Worm (Caenorhabditis elegans) whole organism, late embryonic: ENCODE data around the gene allo-1.

Experiments
- elt-2 ChIP-seq: sonication (generic microtip); optimal IDR thresholded peaks from 2 replicates; lab custom pipeline; 2016; ENCODE audit warnings: missing genetic modification reagents, missing genetic modification characterization, missing compliant biosample characterization
- hlh-15 ChIP-seq: sonication (generic microtip); optimal IDR thresholded peaks from 2 replicates; lab custom pipeline; 2016; ENCODE audit warnings: missing genetic modification characterization, missing compliant biosample characterization
- nhr-11 ChIP-seq: fragments of 150-350 bp; optimal IDR thresholded peaks from 2 replicates; lab custom pipeline; 2014; ENCODE audit warnings: missing biosample characterization, missing genetic modification characterization
- pha-4 ChIP-seq: fragments of 150-350 bp; optimal IDR thresholded peaks from 2 replicates; lab custom pipeline; 2018; ENCODE audit warnings: missing biosample characterization, missing genetic modification reagents, missing genetic modification characterization
- pqm-1 ChIP-seq: sonication (generic microtip); optimal IDR thresholded peaks from 2 replicates; lab custom pipeline; 2016; ENCODE audit warnings: missing genetic modification characterization, missing compliant biosample characterization

ce11 chrIV:10680379-10680778 is 16.5 kb downstream of the allo-1 start, which contains the start of gene K08C7.4:
- TF ChIP-seq nhr-11 (tag; lab: Kevin White, UChicago) (no peak), pqm-1 (tag; lab: Kevin White, UChicago) (no peak), hlh-15 (tag; lab: Kevin White, UChicago) (no peak), elt-2 (tag; lab: Kevin White, UChicago) (no peak), pha-4 (tag; lab: Kevin White, UChicago) (no peak)
